Fruit fly (Drosophila melanogaster) whole organism, embryonic: Measurements from ENCODE around the gene Csk.

Experiments
- Ada2b ChIP-seq: fragments of 200-800 bp; sonication (Bioruptor generic); IDR thresholded peaks from 2 replicates; pipeline ENCODE4 v1.3.6; 2022; ENCODE audit warnings: missing biosample characterization, missing genetic modification characterization
- Antp ChIP-seq: fragments of 200-800 bp; sonication (Bioruptor generic); optimal IDR thresholded peaks from 3 replicates; lab custom pipeline; 2016; ENCODE audit warnings: missing biosample characterization, missing genetic modification characterization
- CG10209 ChIP-seq: fragments of 200-800 bp; sonication (Bioruptor generic); optimal IDR thresholded peaks from 3 replicates; lab custom pipeline; 2017; ENCODE audit warnings: missing biosample characterization, mild to moderate bottlenecking, missing genetic modification characterization, missing genetic modification reagents
- CG10321 ChIP-seq: fragments of 200-800 bp; sonication (Bioruptor generic); IDR thresholded peaks from 2 replicates; pipeline ENCODE4 v1.3.6; 2022; ENCODE audit warnings: missing biosample characterization, missing genetic modification characterization
- CG10366 ChIP-seq: fragments of 200-800 bp; sonication (Bioruptor generic); IDR thresholded peaks from 2 replicates; pipeline ENCODE4 v1.3.6; 2022; ENCODE audit warnings: missing biosample characterization, missing genetic modification characterization
- CG12071 ChIP-seq: fragments of 200-800 bp; sonication (Bioruptor generic); optimal IDR thresholded peaks from 3 replicates; lab custom pipeline; 2018; ENCODE audit warnings: missing biosample characterization, mild to moderate bottlenecking, missing genetic modification characterization
- CG12219 ChIP-seq: fragments of 200-800 bp; sonication (Bioruptor generic); optimal IDR thresholded peaks from 3 replicates; lab custom pipeline; 2018; ENCODE audit warnings: missing biosample characterization, mild to moderate bottlenecking, missing genetic modification characterization
- CG14860 ChIP-seq: fragments of 200-800 bp; sonication (Bioruptor generic); IDR thresholded peaks from 3 replicates; pipeline ENCODE4 v1.3.6; 2022; ENCODE audit warnings: missing biosample characterization, missing genetic modification characterization; ENCODE audit not compliant: partially characterized antibody
- CG15011 ChIP-seq: fragments of 200-800 bp; sonication (Bioruptor generic); optimal IDR thresholded peaks from 3 replicates; lab custom pipeline; 2018; ENCODE audit warnings: missing biosample characterization, mild to moderate bottlenecking, missing genetic modification characterization
- CG15269 ChIP-seq: fragments of 200-800 bp; sonication (Bioruptor generic); optimal IDR thresholded peaks from 2 replicates; lab custom pipeline; 2018; ENCODE audit warnings: missing biosample characterization, mild to moderate bottlenecking, missing genetic modification characterization, moderate library complexity
- CG16813 ChIP-seq: fragments of 200-800 bp; sonication (Bioruptor generic); IDR thresholded peaks from 3 replicates; pipeline ENCODE4 v1.3.6; 2022; ENCODE audit warnings: missing biosample characterization, missing genetic modification characterization; ENCODE audit not compliant: partially characterized antibody
- CG18476 ChIP-seq: fragments of 200-800 bp; sonication (Bioruptor generic); optimal IDR thresholded peaks from 2 replicates; lab custom pipeline; 2016; ENCODE audit warnings: missing biosample characterization, mild to moderate bottlenecking, missing genetic modification characterization
- CG3407 ChIP-seq: fragments of 200-800 bp; sonication (Bioruptor generic); optimal IDR thresholded peaks from 2 replicates; lab custom pipeline; 2018; ENCODE audit warnings: missing biosample characterization, mild to moderate bottlenecking, missing genetic modification characterization
- CG34376 ChIP-seq: fragments of 200-800 bp; sonication (Bioruptor generic); optimal IDR thresholded peaks from 2 replicates; lab custom pipeline; 2018; ENCODE audit warnings: missing biosample characterization, mild to moderate bottlenecking, missing genetic modification characterization
- CG3995 ChIP-seq: fragments of 200-800 bp; sonication (Bioruptor generic); optimal IDR thresholded peaks from 3 replicates; lab custom pipeline; 2016; ENCODE audit warnings: missing biosample characterization, missing genetic modification characterization
- CG4820 ChIP-seq: fragments of 200-800 bp; sonication (Bioruptor generic); optimal IDR thresholded peaks from 3 replicates; lab custom pipeline; 2016; ENCODE audit warnings: missing biosample characterization, missing genetic modification characterization
- CG6272 ChIP-seq: fragments of 200-800 bp; sonication (Bioruptor generic); IDR thresholded peaks from 2 replicates; pipeline ENCODE4 v1.3.6; 2022; ENCODE audit warnings: missing biosample characterization, missing genetic modification characterization
- CG6689 ChIP-seq: fragments of 200-800 bp; sonication (Bioruptor generic); IDR thresholded peaks from 2 replicates; pipeline ENCODE4 v1.3.6; 2022; ENCODE audit warnings: missing biosample characterization, missing genetic modification characterization
- CG6791 ChIP-seq: fragments of 200-800 bp; sonication (Bioruptor generic); IDR thresholded peaks from 3 replicates; pipeline ENCODE4 v1.3.6; 2022; ENCODE audit warnings: missing biosample characterization, missing genetic modification characterization; ENCODE audit not compliant: partially characterized antibody
- CG7556 ChIP-seq: fragments of 200-800 bp; sonication (Bioruptor generic); optimal IDR thresholded peaks from 2 replicates; lab custom pipeline; 2017; ENCODE audit warnings: missing biosample characterization, mild to moderate bottlenecking, missing genetic modification characterization
- CG8478 ChIP-seq: fragments of >200 bp; optimal IDR thresholded peaks from 2 replicates; lab custom pipeline; 2018
- CG9609 ChIP-seq: fragments of 200-800 bp; sonication (Bioruptor generic); optimal IDR thresholded peaks from 3 replicates; lab custom pipeline; 2016; ENCODE audit warnings: missing biosample characterization, missing genetic modification characterization
- E2f1 ChIP-seq: fragments of 200-800 bp; sonication (Bioruptor generic); IDR thresholded peaks from 2 replicates; pipeline ENCODE4 v1.3.6; 2022; ENCODE audit warnings: missing biosample characterization, missing genetic modification characterization
- GATAe ChIP-seq: fragments of 200-800 bp; sonication (Bioruptor generic); conservative IDR thresholded peaks from 2 replicates; pipeline ENCODE4 v1.3.6; 2022; ENCODE audit warnings: missing biosample characterization, missing genetic modification characterization
- Gsc ChIP-seq: fragments of 200-800 bp; sonication (Bioruptor generic); IDR thresholded peaks from 2 replicates; pipeline ENCODE4 v1.3.6; 2022; ENCODE audit warnings: missing biosample characterization, missing genetic modification characterization
- Lpt ChIP-seq: fragments of >200 bp; optimal IDR thresholded peaks from 2 replicates; lab custom pipeline; 2018; ENCODE audit warnings: missing biosample characterization, missing genetic modification characterization
- MTF-1 ChIP-seq: fragments of 200-800 bp; sonication (Bioruptor generic); optimal IDR thresholded peaks from 2 replicates; lab custom pipeline; 2018; ENCODE audit warnings: missing biosample characterization, mild to moderate bottlenecking, missing genetic modification characterization, borderline replicate concordance
- Rx ChIP-seq: fragments of 200-800 bp; sonication (Bioruptor generic); IDR thresholded peaks from 2 replicates; pipeline ENCODE4 v1.3.6; 2022; ENCODE audit warnings: missing biosample characterization, missing genetic modification characterization
- Scr ChIP-seq: fragments of 200-800 bp; sonication (Bioruptor generic); IDR thresholded peaks from 2 replicates; pipeline ENCODE4 v1.3.6; 2022; ENCODE audit warnings: missing biosample characterization, missing genetic modification characterization; ENCODE audit not compliant: partially characterized antibody
- al ChIP-seq: fragments of 200-800 bp; sonication (Bioruptor generic); IDR thresholded peaks from 2 replicates; pipeline ENCODE4 v1.3.6; 2022; ENCODE audit warnings: missing biosample characterization, missing genetic modification characterization
- ap ChIP-seq: fragments of 200-800 bp; sonication (Bioruptor generic); IDR thresholded peaks from 2 replicates; pipeline ENCODE4 v1.3.6; 2022; ENCODE audit warnings: missing biosample characterization, missing genetic modification characterization
- bab2 ChIP-seq: fragments of 200-800 bp; sonication (Bioruptor generic); optimal IDR thresholded peaks from 2 replicates; lab custom pipeline; 2016; ENCODE audit warnings: missing biosample characterization, missing genetic modification characterization
- bowl ChIP-seq: fragments of 200-800 bp; sonication (Bioruptor generic); IDR thresholded peaks from 2 replicates; pipeline ENCODE4 v1.3.6; 2022; ENCODE audit warnings: missing biosample characterization, missing genetic modification characterization
- btn ChIP-seq: fragments of 200-800 bp; sonication (Bioruptor generic); optimal IDR thresholded peaks from 2 replicates; lab custom pipeline; 2016; ENCODE audit warnings: missing biosample characterization, missing genetic modification characterization
- corto ChIP-seq: fragments of 200-800 bp; sonication (Bioruptor generic); optimal IDR thresholded peaks from 2 replicates; lab custom pipeline; 2016; ENCODE audit warnings: missing biosample characterization, mild to moderate bottlenecking, missing genetic modification characterization, moderate library complexity
- dan ChIP-seq: fragments of 200-800 bp; sonication (Bioruptor generic); IDR thresholded peaks from 2 replicates; pipeline ENCODE4 v1.3.6; 2022; ENCODE audit warnings: missing biosample characterization, missing genetic modification characterization
- disco-r ChIP-seq: fragments of 200-800 bp; sonication (Bioruptor generic); optimal IDR thresholded peaks from 2 replicates; lab custom pipeline; 2016; ENCODE audit warnings: missing biosample characterization, missing genetic modification characterization
- dpn ChIP-seq, 2 experiments: fragments of 200-800 bp; sonication (Bioruptor generic); optimal IDR thresholded peaks; 3 replicates each; lab custom pipeline; 2016; ENCODE audit warnings: missing biosample characterization in 2 of 2, missing genetic modification characterization in 2 of 2
- ems ChIP-seq: fragments of 200-800 bp; sonication (Bioruptor generic); optimal IDR thresholded peaks from 3 replicates; lab custom pipeline; 2016; ENCODE audit warnings: missing biosample characterization, missing genetic modification characterization
- eve ChIP-seq, 2 experiments: fragments of >200 bp; optimal IDR thresholded peaks; 2 replicates each; lab custom pipeline; 2017; ENCODE audit warnings: missing biosample characterization in 2 of 2, missing genetic modification characterization in 2 of 2
- ham ChIP-seq: fragments of 200-800 bp; sonication (Bioruptor generic); IDR thresholded peaks from 2 replicates; pipeline ENCODE4 v1.3.6; 2022; ENCODE audit warnings: missing biosample characterization, missing genetic modification characterization
- hkb ChIP-seq, 2 experiments: fragments of 200-800 bp in 1 of 2; fragments of >200 bp in 1 of 2; sonication (Bioruptor generic) in 1 of 2; IDR thresholded peaks in 1 of 2; optimal IDR thresholded peaks in 1 of 2; 2 replicates each; pipeline versions ENCODE4 v1.3.6 to Lab custom; 2017 to 2022; ENCODE audit warnings: missing biosample characterization in 1 of 2, missing genetic modification characterization in 1 of 2
- hth ChIP-seq: fragments of >200 bp; optimal IDR thresholded peaks from 2 replicates; lab custom pipeline; 2017; ENCODE audit warnings: inconsistent platforms
- nerfin-1 ChIP-seq: fragments of 200-800 bp; sonication (Bioruptor generic); optimal IDR thresholded peaks from 3 replicates; lab custom pipeline; 2019; ENCODE audit warnings: missing biosample characterization, mild to moderate bottlenecking, missing genetic modification characterization, moderate library complexity
- onecut ChIP-seq: fragments of 200-800 bp; sonication (Bioruptor generic); IDR thresholded peaks from 2 replicates; pipeline ENCODE4 v1.3.6; 2022; ENCODE audit warnings: missing biosample characterization, missing genetic modification characterization
- p53 ChIP-seq: fragments of 200-800 bp; sonication (Bioruptor generic); optimal IDR thresholded peaks from 2 replicates; lab custom pipeline; 2016; ENCODE audit warnings: missing biosample characterization, missing genetic modification characterization
- sens-2 ChIP-seq: fragments of 200-800 bp; sonication (Bioruptor generic); IDR thresholded peaks from 2 replicates; pipeline ENCODE4 v1.3.6; 2022; ENCODE audit warnings: missing biosample characterization, missing genetic modification characterization
- stc ChIP-seq: fragments of 200-800 bp; sonication (Bioruptor generic); IDR thresholded peaks from 2 replicates; pipeline ENCODE4 v1.3.6; 2022; ENCODE audit warnings: missing biosample characterization, missing genetic modification characterization
- twi ChIP-seq: fragments of 200-800 bp; optimal IDR thresholded peaks from 2 replicates; lab custom pipeline; 2019; ENCODE audit warnings: missing biosample characterization, mild to moderate bottlenecking, missing genetic modification characterization, moderate library complexity
- wdn ChIP-seq: fragments of 200-800 bp; sonication (Bioruptor generic); IDR thresholded peaks from 2 replicates; pipeline ENCODE4 v1.3.6; 2022; ENCODE audit warnings: missing biosample characterization, missing genetic modification characterization
- zen ChIP-seq: fragments of 200-800 bp; sonication (Bioruptor generic); optimal IDR thresholded peaks from 3 replicates; lab custom pipeline; 2018; ENCODE audit warnings: missing biosample characterization, mild to moderate bottlenecking, missing genetic modification characterization, moderate library complexity
- zen2 ChIP-seq: fragments of 200-800 bp; sonication (Bioruptor generic); IDR thresholded peaks from 3 replicates; pipeline ENCODE4 v1.3.6; 2022; ENCODE audit warnings: missing biosample characterization, missing genetic modification characterization; ENCODE audit not compliant: partially characterized antibody

Csk gene

DNA sequence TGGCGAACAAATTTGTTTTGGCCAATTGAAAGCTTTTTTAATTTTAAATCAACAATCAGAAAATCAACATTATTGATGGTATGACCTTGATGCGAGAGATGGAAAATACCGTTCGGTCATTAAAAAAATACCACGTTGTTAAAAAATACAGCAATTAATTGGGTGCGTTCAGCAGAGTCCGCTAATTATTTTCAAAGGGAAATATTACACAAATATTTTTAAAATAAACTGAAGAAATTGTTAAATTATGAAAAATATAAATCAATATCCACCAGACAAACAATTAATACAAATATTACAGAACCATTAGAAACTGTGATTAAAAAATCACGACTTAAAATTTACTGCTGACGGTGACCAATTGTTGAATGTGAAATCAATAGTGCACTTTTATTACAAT, 27.5 kb upstream of the Csk start, which contains the start of gene CG18476 (continued):
- TF ChIP-seq zen = peak; percentile 94
- no peak for TF ChIP-seq eve (GFP tag; optimal IDR thresholded peaks at IDR 0.05; lab: Kevin White, UChicago)
- peak; percentile 93 for TF ChIP-seq CG10366 (GFP tag; lab: Robert Waterston, UW)
- TF ChIP-seq CG8478 (lab: Kevin White, UChicago) = no peak
- peak; percentile 95 for TF ChIP-seq CG18476 (GFP tag; lab: Kevin White, UChicago)
- TF ChIP-seq ham (GFP tag; lab: Robert Waterston, UW) = peak; percentile 79
- TF ChIP-seq Ada2b (GFP tag; lab: Robert Waterston, UW) = peak; percentile 96
- TF ChIP-seq E2f1 (GFP tag; lab: Robert Waterston, UW) = peak; percentile 95
- TF ChIP-seq ems (GFP tag; lab: Kevin White, UChicago) = peak; percentile 74
- peak; percentile 88 for TF ChIP-seq CG7556 (GFP tag; lab: Kevin White, UChicago)
- TF ChIP-seq CG14860 (GFP tag; lab: Robert Waterston, UW) = no peak
- TF ChIP-seq MTF-1 (GFP tag; lab: Kevin White, UChicago) = peak; percentile 59
- TF ChIP-seq CG10321 = peak; percentile 73
- no peak for TF ChIP-seq p53 (GFP tag; lab: Kevin White, UChicago)
- no peak for TF ChIP-seq CG16813 (GFP tag; lab: Robert Waterston, UW)
- peak; percentile 76 for TF ChIP-seq CG12219 (GFP tag; lab: Kevin White, UChicago)
- no peak for TF ChIP-seq hkb (optimal IDR thresholded peaks at IDR 0.05; lab: Kevin White, UChicago)
- TF ChIP-seq hkb (GFP tag; IDR thresholded peaks at IDR 0.05; lab: Robert Waterston, UW) = peak; percentile 94
- TF ChIP-seq CG10209 (GFP tag; lab: Kevin White, UChicago) = peak; percentile 89
- no peak for TF ChIP-seq zen2 (GFP tag; lab: Robert Waterston, UW)
- TF ChIP-seq CG12071 (GFP tag; lab: Kevin White, UChicago) = peak; percentile 39
- no peak for TF ChIP-seq Lpt (GFP tag; lab: Kevin White, UChicago)
- peak; percentile 98 for TF ChIP-seq CG3995
- peak; percentile 94 for TF ChIP-seq stc (GFP tag; lab: Robert Waterston, UW)
- peak; percentile 93 for TF ChIP-seq al (GFP tag; lab: Robert Waterston, UW)
- peak; percentile 90 for TF ChIP-seq CG4820
- TF ChIP-seq nerfin-1 (tag; lab: Kevin White, UChicago) = peak; percentile 90
- peak; percentile 94 for TF ChIP-seq CG15269 (tag; lab: Kevin White, UChicago)
- no peak for TF ChIP-seq hth (lab: Kevin White, UChicago)
- peak; percentile 57 for TF ChIP-seq corto
- peak; percentile 91 for TF ChIP-seq Rx (GFP tag; lab: Robert Waterston, UW)
- TF ChIP-seq CG34376 = peak; percentile 75
- peak; percentile 93 for TF ChIP-seq CG6272 (GFP tag; lab: Robert Waterston, UW)
- TF ChIP-seq dan (GFP tag; lab: Robert Waterston, UW) = peak; percentile 12; the same call in 1 of the 2 replicates
- TF ChIP-seq twi (tag; lab: Kevin White, UChicago) = peak; percentile 87
- peak; percentile 83 for TF ChIP-seq ap (GFP tag; lab: Robert Waterston, UW)
- peak; percentile 76 for TF ChIP-seq CG15011
- peak; percentile 84 for TF ChIP-seq GATAe (GFP tag; lab: Robert Waterston, UW)
- TF ChIP-seq dpn (GFP tag; optimal IDR thresholded peaks at IDR 0.05; lab: Kevin White, UChicago) = peak; percentile 76 to 89
- TF ChIP-seq CG9609 (GFP tag; lab: Kevin White, UChicago) = peak; percentile 61
- TF ChIP-seq bab2 = peak; percentile 76
- no peak for TF ChIP-seq CG6791 (GFP tag; lab: Robert Waterston, UW)
- TF ChIP-seq onecut (GFP tag; lab: Robert Waterston, UW) = peak; percentile 87
- TF ChIP-seq wdn (GFP tag; lab: Robert Waterston, UW) = peak; percentile 86
- TF ChIP-seq CG6689 (GFP tag; lab: Robert Waterston, UW) = peak; percentile 94
- peak; percentile 38 for TF ChIP-seq disco-r (GFP tag; lab: Kevin White, UChicago)
- TF ChIP-seq sens-2 (GFP tag; lab: Robert Waterston, UW) = peak; percentile 62
- peak; percentile 68; the same call in 1 of the 2 replicates for TF ChIP-seq Gsc (GFP tag; lab: Robert Waterston, UW)
- no peak; the same call in 1 of the 2 replicates for TF ChIP-seq Scr (GFP tag; lab: Robert Waterston, UW)
- TF ChIP-seq btn = no peak
- peak; percentile 80 for TF ChIP-seq CG3407 (GFP tag; lab: Kevin White, UChicago)
- peak; percentile 36 for TF ChIP-seq Antp (GFP tag; lab: Kevin White, UChicago)
- peak; percentile 72 for TF ChIP-seq bowl (GFP tag; lab: Robert Waterston, UW)
